Fruit fly (Drosophila melanogaster) whole organism, adult: ENCODE results near the gene Uros2.

Source experiments
- CG11617 ChIP-seq: fragments of 200-800 bp; sonication (Bioruptor generic); optimal IDR thresholded peaks from 2 replicates; lab custom pipeline; 2017; ENCODE audit warnings: mild to moderate bottlenecking, missing biosample characterization, missing genetic modification reagents, missing genetic modification characterization
- CG12768 ChIP-seq: fragments of 200-800 bp; sonication (Bioruptor generic); optimal IDR thresholded peaks from 2 replicates; lab custom pipeline; 2017; ENCODE audit warnings: missing biosample characterization, missing genetic modification characterization, mild to moderate bottlenecking, moderate library complexity, missing genetic modification reagents
- CG14711 ChIP-seq: fragments of 200-800 bp; sonication (Bioruptor generic); optimal IDR thresholded peaks from 2 replicates; lab custom pipeline; 2018; ENCODE audit warnings: missing biosample characterization, mild to moderate bottlenecking, missing genetic modification characterization, moderate library complexity
- CG1620 ChIP-seq: fragments of 200-800 bp; sonication (Bioruptor generic); optimal IDR thresholded peaks from 2 replicates; lab custom pipeline; 2016; ENCODE audit warnings: missing biosample characterization, missing genetic modification characterization
- CG33017 ChIP-seq: fragments of 200-800 bp; sonication (Bioruptor generic); optimal IDR thresholded peaks from 2 replicates; lab custom pipeline; 2018; ENCODE audit warnings: missing biosample characterization, mild to moderate bottlenecking, missing genetic modification characterization, moderate library complexity
- CG5204 ChIP-seq: fragments of 200-800 bp; sonication (Bioruptor generic); optimal IDR thresholded peaks from 2 replicates; lab custom pipeline; 2016; ENCODE audit warnings: missing biosample characterization, missing genetic modification characterization
- CG7045 ChIP-seq: fragments of 200-800 bp; sonication (Bioruptor generic); optimal IDR thresholded peaks from 2 replicates; lab custom pipeline; 2017; ENCODE audit warnings: missing biosample characterization, mild to moderate bottlenecking, missing genetic modification characterization
- CG7101 ChIP-seq: fragments of 200-800 bp; sonication (Bioruptor generic); optimal IDR thresholded peaks from 2 replicates; lab custom pipeline; 2018; ENCODE audit warnings: missing biosample characterization, mild to moderate bottlenecking, missing genetic modification characterization, moderate library complexity
- Clk ChIP-seq: fragments of 200-800 bp; sonication (Bioruptor generic); optimal IDR thresholded peaks from 2 replicates; lab custom pipeline; 2017; ENCODE audit warnings: missing biosample characterization, missing genetic modification characterization
- Crg-1 ChIP-seq: fragments of 200-800 bp; sonication (Bioruptor generic); optimal IDR thresholded peaks from 2 replicates; lab custom pipeline; 2016; ENCODE audit warnings: missing biosample characterization, missing genetic modification characterization
- Hr96 ChIP-seq: fragments of 200-800 bp; sonication (Bioruptor generic); optimal IDR thresholded peaks from 2 replicates; lab custom pipeline; 2016; ENCODE audit warnings: missing biosample characterization, missing genetic modification characterization
- Mnt ChIP-seq: fragments of 200-800 bp; sonication (Bioruptor generic); optimal IDR thresholded peaks from 2 replicates; lab custom pipeline; 2016; ENCODE audit warnings: missing biosample characterization, mild to moderate bottlenecking, missing genetic modification characterization
- bab1 ChIP-seq: fragments of 200-800 bp; sonication (Bioruptor generic); optimal IDR thresholded peaks from 3 replicates; lab custom pipeline; 2019; ENCODE audit warnings: missing biosample characterization, mild to moderate bottlenecking, missing genetic modification characterization, moderate library complexity
- cic ChIP-seq: fragments of 200-800 bp; sonication (Bioruptor generic); optimal IDR thresholded peaks from 2 replicates; lab custom pipeline; 2017; ENCODE audit warnings: missing biosample characterization, mild to moderate bottlenecking, missing genetic modification characterization, moderate library complexity
- cnc ChIP-seq, 2 experiments: fragments of >200 bp; optimal IDR thresholded peaks; 2 replicates each; lab custom pipeline; 2017
- kay ChIP-seq: fragments of 200-800 bp; sonication (Bioruptor generic); peaks from one replicate; lab custom pipeline; 2016; ENCODE audit warnings: missing biosample characterization, missing genetic modification characterization, borderline replicate concordance
- ovo ChIP-seq: fragments of 200-800 bp; sonication (Bioruptor generic); optimal IDR thresholded peaks from 2 replicates; lab custom pipeline; 2016; ENCODE audit warnings: missing biosample characterization, missing genetic modification characterization
- pad ChIP-seq: fragments of 200-800 bp; sonication (Bioruptor generic); optimal IDR thresholded peaks from 3 replicates; lab custom pipeline; 2017; ENCODE audit warnings: missing biosample characterization, missing genetic modification characterization, mild to moderate bottlenecking, moderate library complexity, missing genetic modification reagents
- tj ChIP-seq: fragments of 200-800 bp; sonication (Bioruptor generic); optimal IDR thresholded peaks from 3 replicates; lab custom pipeline; 2017; ENCODE audit warnings: missing biosample characterization, mild to moderate bottlenecking, missing genetic modification characterization, moderate library complexity
- toe ChIP-seq: fragments of 200-800 bp; sonication (Bioruptor generic); optimal IDR thresholded peaks from 2 replicates; lab custom pipeline; 2016; ENCODE audit warnings: missing biosample characterization, missing genetic modification characterization

Uros2 gene

DNA sequence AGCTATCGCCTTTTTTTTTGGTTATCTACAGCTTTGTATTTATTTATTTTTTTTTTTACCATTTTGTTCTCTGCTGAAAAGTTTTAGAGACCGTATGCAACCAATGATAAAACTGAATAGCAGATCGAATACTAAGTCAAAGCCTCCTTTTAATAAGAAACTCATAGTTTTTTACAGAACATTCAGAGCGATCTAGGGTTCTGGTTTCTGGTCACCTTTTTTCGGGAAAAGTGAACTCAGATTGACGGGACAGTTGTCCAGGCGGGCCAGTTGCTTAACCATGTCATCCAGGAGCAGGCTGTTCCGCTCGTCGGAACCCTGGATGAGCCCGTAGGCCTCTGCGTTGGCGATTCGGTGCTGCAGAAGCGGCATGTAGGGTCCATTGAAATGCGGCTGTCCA lies 45.0 kb downstream of the Uros2 start, which contains the start of gene CG43318:
Gene CG43318 (minus strand): TSS at position 101 of the 400 bp plus-strand sequence.
- TF ChIP-seq bab1 (no peak), Crg-1 (GFP tag; lab: Kevin White, UChicago) (no peak), CG5204 (GFP tag; lab: Kevin White, UChicago) (no peak), CG1620 (GFP tag; lab: Kevin White, UChicago) (no peak), CG12768 (GFP tag; lab: Kevin White, UChicago) (no peak), CG33017 (tag; lab: Kevin White, UChicago) (no peak), Mnt (GFP tag; lab: Kevin White, UChicago) (no peak), CG14711 (tag; lab: Kevin White, UChicago) (no peak), cic (no peak), tj (GFP tag; lab: Kevin White, UChicago) (no peak), CG11617 (GFP tag; lab: Kevin White, UChicago) (no peak), cnc (optimal IDR thresholded peaks at IDR 0.05; lab: Kevin White, UChicago) (no peak), ovo (GFP tag; lab: Kevin White, UChicago) (no peak), CG7101 (tag; lab: Kevin White, UChicago) (no peak), Clk (no peak), Hr96 (no peak), toe (GFP tag; lab: Kevin White, UChicago) (no peak), kay (no peak)

DNA sequence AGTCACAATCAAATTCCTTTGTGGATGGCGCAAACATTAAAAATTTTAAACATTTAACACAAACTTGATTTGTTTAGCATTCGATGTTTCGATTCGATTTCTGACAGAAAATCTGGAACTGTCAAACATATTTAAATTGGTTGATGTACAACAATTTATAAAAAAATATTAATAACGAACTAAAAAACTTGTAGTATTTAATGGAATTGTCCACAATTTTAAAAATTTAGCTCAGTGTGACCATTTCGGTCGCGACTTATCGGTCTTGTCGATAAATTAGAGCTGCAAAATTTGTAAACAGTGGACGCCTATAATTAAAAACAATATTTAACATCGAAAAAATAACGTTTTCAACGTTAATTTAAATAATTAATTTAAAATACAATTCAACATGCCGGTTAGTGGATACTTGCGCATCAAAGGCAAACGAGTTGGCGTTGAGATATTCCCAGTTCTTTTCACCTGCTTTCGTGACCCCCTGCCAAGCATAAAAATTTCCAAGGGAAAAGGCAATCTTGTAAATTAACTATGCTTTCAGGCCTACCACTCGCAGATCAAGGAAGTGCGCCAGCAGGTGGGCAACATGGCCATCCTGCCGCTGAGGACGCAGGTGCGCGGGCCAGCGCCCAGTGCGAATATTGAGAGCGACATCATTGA lies 46.2 kb downstream of the Uros2 start, which contains the start of the genes CG43317 and Arpc3A:
Gene CG43317 (minus strand): TSS at position 51 of the 657 bp plus-strand sequence.
Gene Arpc3A (plus strand): TSS at position 274 of the 657 bp plus-strand sequence.
- TF ChIP-seq kay (peak; percentile 89), CG33017 (tag; lab: Kevin White, UChicago) (no peak)

- TF ChIP-seq CG7045 (peak; percentile 42), toe (GFP tag; lab: Kevin White, UChicago) (peak; percentile 55), CG14711 (tag; lab: Kevin White, UChicago) (peak; percentile 78), Clk (no peak), CG33017 (tag; lab: Kevin White, UChicago) (peak; percentile 63), Mnt (GFP tag; lab: Kevin White, UChicago) (no peak), Hr96 (no peak), ovo (GFP tag; lab: Kevin White, UChicago) (peak; percentile 76), Crg-1 (GFP tag; lab: Kevin White, UChicago) (peak; percentile 60), CG11617 (GFP tag; lab: Kevin White, UChicago) (peak; percentile 62), kay (no peak), CG5204 (GFP tag; lab: Kevin White, UChicago) (no peak), pad (peak; percentile 49), bab1 (peak; percentile 48), CG7101 (tag; lab: Kevin White, UChicago) (peak; percentile 80), CG1620 (GFP tag; lab: Kevin White, UChicago) (no peak), tj (GFP tag; lab: Kevin White, UChicago) (peak; percentile 85)
Measured at dm6 chr3R:15836864-15837824, 48.8 kb downstream of the Uros2 start, which contains the start of the genes ND-23 and spn-E. Gene ND-23, minus strand, starts transcription at chr3R:15837117. Gene spn-E, plus strand, starts transcription at chr3R:15837419.
